Worm (Caenorhabditis elegans): ENCODE results near the gene T05A8.8.

ce11 chrII:2734266-2734665, 2.2 kb upstream of the T05A8.8 start:
- TF ChIP-seq W03F9.2 (tag; optimal IDR thresholded peaks at IDR 0.05) = no peak
- TF ChIP-seq dao-5 (tag; optimal IDR thresholded peaks at IDR 0.05) = no peak

Measured in whole organism, L4/young adult.